Worm (Caenorhabditis elegans) whole organism, L4 larva: ENCODE data around the gene ifb-2.

Experiments
- F10B5.3 ChIP-seq: sonication (generic microtip); optimal IDR thresholded peaks from 2 replicates; lab custom pipeline; 2016; ENCODE audit warnings: mild to moderate bottlenecking, missing genetic modification characterization, missing compliant biosample characterization
- F26F4.8 ChIP-seq: fragments of 200-800 bp; sonication (Bioruptor generic); conservative IDR thresholded peaks from 2 replicates; pipeline ENCODE4 v1.3.6; 2022; ENCODE audit warnings: missing genetic modification characterization, missing compliant biosample characterization
- F44E2.7 ChIP-seq: fragments of 200-800 bp; sonication (Bioruptor generic); IDR thresholded peaks from 2 replicates; pipeline ENCODE4 v2.1.2; 2022; ENCODE audit warnings: missing genetic modification characterization, missing compliant biosample characterization
- F49E8.2 ChIP-seq: sonication (generic microtip); optimal IDR thresholded peaks from 2 replicates; lab custom pipeline; 2016; ENCODE audit warnings: missing compliant biosample characterization, mild to moderate bottlenecking, missing genetic modification characterization, borderline replicate concordance
- Y48G9A.11 ChIP-seq: fragments of 200-800 bp; sonication (Bioruptor generic); IDR thresholded peaks from 2 replicates; pipeline ENCODE4 v1.3.6; 2022; ENCODE audit warnings: missing genetic modification reagents, missing genetic modification characterization, missing compliant biosample characterization
- Y5F2A.4 ChIP-seq: fragments of 200-800 bp; sonication (Bioruptor generic); optimal IDR thresholded peaks from 2 replicates; lab custom pipeline; 2018; ENCODE audit warnings: mild to moderate bottlenecking, missing genetic modification characterization, missing compliant biosample characterization
- ZK546.5 ChIP-seq, 2 experiments: sonication (generic microtip); optimal IDR thresholded peaks; 2 replicates each; lab custom pipeline; 2017; ENCODE audit warnings: missing biosample characterization in 2 of 2, missing genetic modification characterization in 2 of 2
- ama-1 ChIP-seq: fragments of 150-350 bp; optimal IDR thresholded peaks from 2 replicates; lab custom pipeline; 2014; ENCODE audit warnings: inconsistent platforms, mixed read lengths
- ceh-20 ChIP-seq: fragments of 200-800 bp; sonication (Bioruptor generic); IDR thresholded peaks from 2 replicates; pipeline ENCODE4 v1.3.6; 2022; ENCODE audit warnings: missing genetic modification reagents, missing genetic modification characterization, missing compliant biosample characterization
- ceh-62 ChIP-seq: sonication (generic microtip); optimal IDR thresholded peaks from 2 replicates; lab custom pipeline; 2017; ENCODE audit warnings: missing biosample characterization, missing genetic modification characterization
- ces-1 ChIP-seq: fragments of 150-350 bp; sonication (generic microtip); optimal IDR thresholded peaks from 4 replicates; lab custom pipeline; 2014; ENCODE audit warnings: missing biosample characterization, missing genetic modification reagents, missing genetic modification characterization
- ctbp-1 ChIP-seq: fragments of 200-800 bp; sonication (Bioruptor generic); IDR thresholded peaks from 2 replicates; pipeline ENCODE4 v1.3.6; 2022; ENCODE audit warnings: missing genetic modification reagents, missing genetic modification characterization, missing compliant biosample characterization
- daf-12 ChIP-seq: fragments of 150-350 bp; optimal IDR thresholded peaks from 2 replicates; lab custom pipeline; 2014; ENCODE audit warnings: missing biosample characterization, missing genetic modification reagents, missing genetic modification characterization
- daf-16 ChIP-seq, 3 experiments: sonication (generic microtip); optimal IDR thresholded peaks; 2 replicates each; lab custom pipeline; 2016 to 2017; ENCODE audit warnings: missing genetic modification characterization in 3 of 3, missing genetic modification reagents in 3 of 3, mild to moderate bottlenecking in 2 of 3, missing compliant biosample characterization in 2 of 3, missing biosample characterization in 1 of 3, moderate library complexity in 1 of 3
- daf-19 ChIP-seq: fragments of 200-800 bp; sonication (Bioruptor generic); conservative IDR thresholded peaks from 2 replicates; pipeline ENCODE4 v1.3.6; 2022; ENCODE audit warnings: missing genetic modification characterization, missing compliant biosample characterization
- dmd-6 ChIP-seq: fragments of 200-800 bp; sonication (Bioruptor generic); IDR thresholded peaks from 2 replicates; pipeline ENCODE4 v1.3.6; 2022; ENCODE audit warnings: missing genetic modification reagents, missing genetic modification characterization, missing compliant biosample characterization
- dpl-1 ChIP-seq: fragments of 150-350 bp; optimal IDR thresholded peaks from 2 replicates; lab custom pipeline; 2014; ENCODE audit warnings: missing biosample characterization, missing genetic modification reagents, missing genetic modification characterization
- dve-1 ChIP-seq: sonication (generic microtip); optimal IDR thresholded peaks from 2 replicates; lab custom pipeline; 2017; ENCODE audit warnings: antibody characterized with exemption, mild to moderate bottlenecking, missing genetic modification characterization, missing compliant biosample characterization; ENCODE audit not compliant: insufficient read depth
- hlh-11 ChIP-seq: fragments of 200-800 bp; sonication (Bioruptor generic); optimal IDR thresholded peaks from 2 replicates; lab custom pipeline; 2018; ENCODE audit warnings: mild to moderate bottlenecking, missing genetic modification characterization, missing compliant biosample characterization
- hmg-1.1 ChIP-seq: fragments of 200-800 bp; sonication (Bioruptor generic); IDR thresholded peaks from 2 replicates; pipeline ENCODE4 v1.3.6; 2022; ENCODE audit warnings: missing genetic modification reagents, missing genetic modification characterization, missing compliant biosample characterization
- lin-15B ChIP-seq: fragments of 150-350 bp; sonication (generic microtip); optimal IDR thresholded peaks from 3 replicates; lab custom pipeline; 2014; ENCODE audit warnings: missing biosample characterization, missing genetic modification characterization
- lin-29 ChIP-seq: fragments of 200-800 bp; sonication (Bioruptor generic); IDR thresholded peaks from 2 replicates; pipeline ENCODE4 v1.3.6; 2022; ENCODE audit warnings: missing genetic modification reagents, missing genetic modification characterization, missing compliant biosample characterization
- lin-38 ChIP-seq: fragments of 200-800 bp; sonication (Bioruptor generic); IDR thresholded peaks from 2 replicates; pipeline ENCODE4 v1.3.6; 2022; ENCODE audit warnings: missing genetic modification reagents, missing genetic modification characterization, missing compliant biosample characterization
- lin-39 ChIP-seq: fragments of 150-350 bp; optimal IDR thresholded peaks from 2 replicates; lab custom pipeline; 2014; ENCODE audit warnings: missing biosample characterization, missing genetic modification reagents, missing genetic modification characterization
- lsy-2 ChIP-seq, 2 experiments: fragments of 150-350 bp in 1 of 2; sonication (generic microtip) in 1 of 2; optimal IDR thresholded peaks; 2 replicates each; lab custom pipeline; 2014 to 2017; ENCODE audit warnings: missing biosample characterization in 2 of 2, missing genetic modification characterization in 2 of 2
- mep-1 ChIP-seq: fragments of 150-350 bp; sonication (generic microtip); optimal IDR thresholded peaks from 3 replicates; lab custom pipeline; 2014; ENCODE audit warnings: missing biosample characterization, missing genetic modification characterization
- mes-2 ChIP-seq: sonication (generic microtip); optimal IDR thresholded peaks from 2 replicates; lab custom pipeline; 2016; ENCODE audit warnings: missing genotype, mild to moderate bottlenecking, missing genetic modification characterization, missing compliant biosample characterization; ENCODE audit not compliant: poor library complexity, severe bottlenecking
- mxl-2 ChIP-seq: fragments of 200-800 bp; sonication (Bioruptor generic); conservative IDR thresholded peaks from 2 replicates; pipeline ENCODE4 v1.3.6; 2022; ENCODE audit warnings: missing genetic modification reagents, missing genetic modification characterization, missing compliant biosample characterization
- mxl-3 ChIP-seq: fragments of 200-800 bp; sonication (Bioruptor generic); optimal IDR thresholded peaks from 2 replicates; lab custom pipeline; 2018; ENCODE audit warnings: mild to moderate bottlenecking, missing genetic modification characterization, missing compliant biosample characterization
- nhr-102 ChIP-seq: sonication (generic microtip); optimal IDR thresholded peaks from 2 replicates; lab custom pipeline; 2016; ENCODE audit warnings: mild to moderate bottlenecking, missing genetic modification characterization, moderate library complexity, missing compliant biosample characterization
- nhr-237 ChIP-seq: sonication (generic microtip); optimal IDR thresholded peaks from 2 replicates; lab custom pipeline; 2017; ENCODE audit warnings: missing biosample characterization, missing genetic modification characterization
- nhr-28 ChIP-seq: fragments of 150-350 bp; optimal IDR thresholded peaks from 2 replicates; lab custom pipeline; 2014; ENCODE audit warnings: missing biosample characterization, missing genetic modification characterization
- nhr-41 ChIP-seq: fragments of 200-800 bp; sonication (Bioruptor generic); IDR thresholded peaks from 2 replicates; pipeline ENCODE4 v1.3.6; 2022; ENCODE audit warnings: missing genetic modification reagents, missing genetic modification characterization, missing compliant biosample characterization
- nhr-42 ChIP-seq: fragments of 200-800 bp; sonication (Bioruptor generic); IDR thresholded peaks from 2 replicates; pipeline ENCODE4 v1.3.6; 2022; ENCODE audit warnings: missing genetic modification characterization, missing compliant biosample characterization
- nhr-48 ChIP-seq: sonication (generic microtip); optimal IDR thresholded peaks from 2 replicates; lab custom pipeline; 2016; ENCODE audit warnings: mild to moderate bottlenecking, missing genetic modification characterization, missing compliant biosample characterization
- nhr-6 ChIP-seq: fragments of 150-350 bp; optimal IDR thresholded peaks from 2 replicates; lab custom pipeline; 2014; ENCODE audit warnings: missing biosample characterization, missing genetic modification characterization
- nhr-77 ChIP-seq: fragments of 150-350 bp; optimal IDR thresholded peaks from 2 replicates; lab custom pipeline; 2014; ENCODE audit warnings: missing biosample characterization, missing genetic modification characterization
- pha-4 ChIP-seq, 2 experiments: fragments of 150-350 bp in 1 of 2; fragments of 200-800 bp in 1 of 2; sonication (Bioruptor generic) in 1 of 2; IDR thresholded peaks in 1 of 2; optimal IDR thresholded peaks in 1 of 2; 2 replicates each; pipeline versions ENCODE4 v1.3.6 to Lab custom; 2014 to 2022; ENCODE audit warnings: missing genetic modification characterization in 2 of 2, missing genetic modification reagents in 2 of 2, missing biosample characterization in 1 of 2, missing compliant biosample characterization in 1 of 2
- php-3 ChIP-seq: fragments of 200-800 bp; sonication (Bioruptor generic); IDR thresholded peaks from 2 replicates; pipeline ENCODE4 v1.3.6; 2022; ENCODE audit warnings: missing genetic modification reagents, missing genetic modification characterization, missing compliant biosample characterization
- pqm-1 ChIP-seq: sonication (generic microtip); optimal IDR thresholded peaks from 2 replicates; lab custom pipeline; 2017; ENCODE audit warnings: missing biosample characterization, missing genetic modification characterization
- rbr-2 ChIP-seq: sonication (generic microtip); optimal IDR thresholded peaks from 2 replicates; lab custom pipeline; 2016; ENCODE audit warnings: missing genotype, missing genetic modification characterization, missing compliant biosample characterization
- set-16 ChIP-seq: fragments of 200-800 bp; sonication (Bioruptor generic); IDR thresholded peaks from 2 replicates; pipeline ENCODE4 v1.3.6; 2022; ENCODE audit warnings: missing genetic modification reagents, missing genetic modification characterization, missing compliant biosample characterization
- tra-1 ChIP-seq: fragments of 200-800 bp; sonication (Bioruptor generic); IDR thresholded peaks from 2 replicates; pipeline ENCODE4 v1.3.6; 2022; ENCODE audit warnings: missing genetic modification reagents, missing genetic modification characterization, missing compliant biosample characterization
- unc-62 ChIP-seq, 3 experiments: fragments of 150-350 bp in 1 of 3; sonication (generic microtip); optimal IDR thresholded peaks in 2 of 3; peaks in 1 of 3; 1 replicate in 1 of 3; 2 replicates in 2 of 3; lab custom pipeline; 2014 to 2017; ENCODE audit warnings: missing biosample characterization in 3 of 3, missing genetic modification characterization in 3 of 3, missing genetic modification reagents in 3 of 3, missing genotype in 1 of 3
- vab-7 ChIP-seq: fragments of 200-800 bp; sonication (Bioruptor generic); IDR thresholded peaks from 2 replicates; pipeline ENCODE4 v1.3.6; 2022; ENCODE audit warnings: missing genetic modification reagents, missing genetic modification characterization, missing compliant biosample characterization
- zip-11 ChIP-seq: fragments of 200-800 bp; sonication (Bioruptor generic); IDR thresholded peaks from 2 replicates; pipeline ENCODE4 v1.3.6; 2022; ENCODE audit warnings: missing genetic modification characterization, missing compliant biosample characterization

ifb-2 gene

DNA sequence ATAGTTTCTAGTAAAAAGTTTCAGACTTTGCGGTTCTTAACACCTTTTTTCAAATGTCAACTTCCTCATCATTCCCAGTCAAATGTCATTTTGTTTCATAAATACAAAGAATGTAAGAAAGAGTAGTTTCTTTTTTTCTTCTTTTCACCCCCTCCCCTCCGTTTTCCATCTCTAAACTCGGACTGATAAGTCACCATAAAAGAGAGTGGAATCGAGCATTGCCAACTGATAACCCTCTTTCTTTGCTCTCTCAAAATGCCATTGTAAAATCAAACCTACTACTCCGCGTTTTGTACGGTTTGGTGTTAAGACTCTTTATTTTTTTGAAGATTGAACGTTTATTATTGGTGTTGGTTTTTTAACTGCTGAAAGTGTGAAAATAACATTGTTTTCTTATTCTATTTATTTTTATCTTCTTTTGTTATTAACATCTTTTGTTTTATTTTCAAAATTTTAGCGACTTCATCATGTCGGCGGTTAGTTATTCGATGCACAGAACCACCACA lies at the start of gene ifb-2:
TSS of gene ifb-2 (plus strand) at position 456 of the 506 bp plus-strand sequence.
- TF ChIP-seq hlh-11 (tag; lab: Kevin White, UChicago) (peak; percentile 62), dmd-6 (peak; percentile 65), nhr-77 (tag; lab: Kevin White, UChicago) (peak; percentile 23), dve-1 (tag; lab: Kevin White, UChicago) (peak; percentile 44), unc-62 (GFP tag; optimal IDR thresholded peaks at IDR 0.05 in 1 of 2; lab: Kevin White, UChicago) (no peak), unc-62 (tag; optimal IDR thresholded peaks at IDR 0.05; lab: Kevin White, UChicago) (no peak), daf-16 (GFP tag; optimal IDR thresholded peaks at IDR 0.05; lab: Kevin White, UChicago) (no peak), daf-16 (tag; optimal IDR thresholded peaks at IDR 0.05; lab: Kevin White, UChicago) (peak; percentile 44), nhr-41 (GFP tag; lab: Robert Waterston, UW) (0 out of 2 replicates have a peak, but pooled peaks have one; percentile 48), nhr-28 (tag; lab: Kevin White, UChicago) (peak; percentile 80), mxl-3 (GFP tag; lab: Kevin White, UChicago) (no peak), pqm-1 (peak; percentile 94), nhr-6 (peak; percentile 25), lin-15B (no peak)

DNA sequence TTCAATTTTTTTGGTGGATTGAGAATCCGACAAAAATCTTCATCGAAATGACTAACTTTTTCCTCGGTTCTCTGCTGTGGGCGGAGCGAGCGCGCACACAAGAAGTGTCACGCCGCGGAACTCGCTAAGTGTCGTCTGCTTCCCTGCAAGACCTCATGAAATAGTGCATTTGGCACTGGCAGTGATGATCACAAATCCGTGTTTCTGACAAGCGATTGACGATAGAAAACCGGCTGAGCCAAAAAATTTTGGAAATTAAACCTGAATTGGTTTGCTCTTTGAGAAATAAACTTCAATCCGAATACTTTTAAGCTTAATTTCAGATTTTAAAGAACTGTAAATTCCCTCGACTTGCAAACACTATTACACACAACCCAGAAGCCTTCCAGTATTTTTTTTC lies 48.5 kb upstream of the ifb-2 start:
- TF ChIP-seq zip-11 (GFP tag; lab: Robert Waterston, UW), result no peak
- TF ChIP-seq nhr-102 (tag; lab: Kevin White, UChicago), result peak; percentile 66
- peak; percentile 59 for TF ChIP-seq rbr-2 (tag; lab: Kevin White, UChicago)
- TF ChIP-seq daf-19 (GFP tag; lab: Robert Waterston, UW), result no peak
- TF ChIP-seq php-3, result peak; percentile 45; the same call in 1 of the 2 replicates
- TF ChIP-seq hmg-1.1 (GFP tag; lab: Robert Waterston, UW), result peak; percentile 44; the same call in 1 of the 2 replicates
- no peak for TF ChIP-seq ceh-62 (tag; lab: Kevin White, UChicago)
- TF ChIP-seq Y5F2A.4 (GFP tag; lab: Kevin White, UChicago), result no peak
- peak; percentile 31 for TF ChIP-seq dpl-1 (GFP tag; lab: Kevin White, UChicago)
- no peak for TF ChIP-seq F26F4.8 (GFP tag; lab: Robert Waterston, UW)
- no peak for TF ChIP-seq mxl-2 (GFP tag; lab: Robert Waterston, UW)
- TF ChIP-seq mep-1 (tag; lab: Kevin White, UChicago), result peak; percentile 56
- no peak for TF ChIP-seq F10B5.3
- peak; percentile 77 for TF ChIP-seq mes-2 (tag; lab: Kevin White, UChicago)
- no peak for TF ChIP-seq daf-12 (tag; lab: Kevin White, UChicago)
- peak; percentile 46 for TF ChIP-seq nhr-6
- peak; percentile 43 for TF ChIP-seq dmd-6
- no peak for TF ChIP-seq set-16 (GFP tag; lab: Robert Waterston, UW)
- TF ChIP-seq nhr-237 (tag; lab: Kevin White, UChicago), result no peak
- no peak for TF ChIP-seq nhr-42 (GFP tag; lab: Robert Waterston, UW)
- no peak for TF ChIP-seq ceh-20 (GFP tag; lab: Robert Waterston, UW)
- peak in 1 of 2 experiments; percentile 59 for TF ChIP-seq unc-62 (GFP tag; optimal IDR thresholded peaks at IDR 0.05 in 1 of 2; lab: Kevin White, UChicago)
- no peak for TF ChIP-seq unc-62 (tag; optimal IDR thresholded peaks at IDR 0.05; lab: Kevin White, UChicago)
- TF ChIP-seq pha-4 (GFP tag; IDR thresholded peaks at IDR 0.05; lab: Robert Waterston, UW), result no peak
- no peak for TF ChIP-seq pha-4 (tag; optimal IDR thresholded peaks at IDR 0.05; lab: Kevin White, UChicago)
- TF ChIP-seq lin-39, result no peak
- TF ChIP-seq ama-1 (lab: Kevin White, UChicago), result peak; percentile 95
- TF ChIP-seq lin-15B, result peak; percentile 19
- 0 out of 2 replicates have a peak, but pooled peaks have one; percentile 39 for TF ChIP-seq Y48G9A.11
- TF ChIP-seq ZK546.5 (tag; optimal IDR thresholded peaks at IDR 0.05; lab: Kevin White, UChicago), result no peak
- TF ChIP-seq lsy-2 (tag; optimal IDR thresholded peaks at IDR 0.05; lab: Kevin White, UChicago), result peak in 1 of 2 experiments; percentile 76
- no peak for TF ChIP-seq daf-16 (GFP tag; optimal IDR thresholded peaks at IDR 0.05; lab: Kevin White, UChicago)
- TF ChIP-seq daf-16 (tag; optimal IDR thresholded peaks at IDR 0.05; lab: Kevin White, UChicago), result peak; percentile 60
- TF ChIP-seq ces-1, result no peak
- no peak for TF ChIP-seq tra-1 (GFP tag; lab: Robert Waterston, UW)
- no peak for TF ChIP-seq vab-7 (GFP tag; lab: Robert Waterston, UW)
- TF ChIP-seq F49E8.2, result peak; percentile 21
- no peak for TF ChIP-seq F44E2.7
- 0 out of 2 replicates have a peak, but pooled peaks have one; percentile 53 for TF ChIP-seq ctbp-1 (GFP tag; lab: Robert Waterston, UW)
- peak; percentile 57 for TF ChIP-seq lin-38 (GFP tag; lab: Robert Waterston, UW)
- TF ChIP-seq nhr-48, result no peak
- no peak for TF ChIP-seq lin-29 (GFP tag; lab: Robert Waterston, UW)
